Fruit fly (Drosophila melanogaster) whole organism, prepupa: Measurements from ENCODE around the gene CG17163.

Source experiments
- CG1621 ChIP-seq: fragments of 200-800 bp; sonication (Bioruptor generic); optimal IDR thresholded peaks from 3 replicates; lab custom pipeline; 2018; ENCODE audit warnings: missing biosample characterization, mild to moderate bottlenecking, missing genetic modification characterization
- CG6276 ChIP-seq: fragments of 200-800 bp; sonication (Bioruptor generic); optimal IDR thresholded peaks from 2 replicates; lab custom pipeline; 2017; ENCODE audit warnings: missing biosample characterization, mild to moderate bottlenecking, missing genetic modification characterization
- CG6808 ChIP-seq: fragments of 200-800 bp; sonication (Bioruptor generic); optimal IDR thresholded peaks from 3 replicates; lab custom pipeline; 2017; ENCODE audit warnings: missing biosample characterization, missing genetic modification characterization, mild to moderate bottlenecking, moderate library complexity, missing genetic modification reagents
- CG7368 ChIP-seq: fragments of 200-800 bp; sonication (Bioruptor generic); optimal IDR thresholded peaks from 3 replicates; lab custom pipeline; 2016; ENCODE audit warnings: missing biosample characterization, missing genetic modification characterization
- Eip93F ChIP-seq: fragments of 200-800 bp; sonication (Bioruptor generic); optimal IDR thresholded peaks from 2 replicates; lab custom pipeline; 2016; ENCODE audit warnings: missing biosample characterization, mild to moderate bottlenecking, missing genetic modification characterization
- fkh ChIP-seq: fragments of 200-800 bp; sonication (Bioruptor generic); optimal IDR thresholded peaks from 3 replicates; lab custom pipeline; 2017; ENCODE audit warnings: missing biosample characterization, mild to moderate bottlenecking, missing genetic modification characterization, moderate library complexity

dm6 chrX:23091811-23092210, 9.3 kb upstream of the CG17163 start:
- no peak for TF ChIP-seq CG6808
- no peak for TF ChIP-seq CG6276
- no peak for TF ChIP-seq CG7368 (GFP tag; lab: Kevin White, UChicago)
- TF ChIP-seq Eip93F (GFP tag; lab: Kevin White, UChicago) = no peak
- peak; percentile 38 for TF ChIP-seq fkh (GFP tag; lab: Kevin White, UChicago)
- no peak for TF ChIP-seq CG1621 (tag; lab: Kevin White, UChicago)
